Fruit fly (Drosophila melanogaster) whole organism, wandering third instar larva: ENCODE measurements around the gene CG18473.

Source experiments
- Abd-B ChIP-seq: fragments of >200 bp; optimal IDR thresholded peaks from 2 replicates; lab custom pipeline; 2017; ENCODE audit warnings: missing biosample characterization, missing genetic modification characterization
- CG32264 ChIP-seq: fragments of 200-800 bp; sonication (Bioruptor generic); optimal IDR thresholded peaks from 2 replicates; lab custom pipeline; 2016; ENCODE audit warnings: missing biosample characterization, missing genetic modification characterization
- CG9705 ChIP-seq: fragments of 200-800 bp; sonication (Bioruptor generic); optimal IDR thresholded peaks from 2 replicates; lab custom pipeline; 2018; ENCODE audit warnings: missing biosample characterization, mild to moderate bottlenecking, missing genetic modification characterization
- Dif ChIP-seq: fragments of 200-275, 200-300 bp; sonication (Bioruptor generic); optimal IDR thresholded peaks from 2 replicates; lab custom pipeline; 2018; ENCODE audit warnings: missing biosample characterization, missing genetic modification characterization; ENCODE audit not compliant: partially characterized antibody
- GATAd ChIP-seq: sonication (Bioruptor generic); optimal IDR thresholded peaks from 2 replicates; lab custom pipeline; 2016; ENCODE audit warnings: missing biosample characterization, missing genetic modification characterization
- HLH106 ChIP-seq: fragments of 200-800 bp; optimal IDR thresholded peaks from 3 replicates; lab custom pipeline; 2019; ENCODE audit warnings: missing biosample characterization, mild to moderate bottlenecking, missing genetic modification characterization, moderate library complexity
- Hr83 ChIP-seq: fragments of 200-300 bp; sonication (Bioruptor generic); optimal IDR thresholded peaks from 2 replicates; lab custom pipeline; 2016; ENCODE audit warnings: missing biosample characterization, mild to moderate bottlenecking, missing genetic modification characterization, moderate library complexity; ENCODE audit not compliant: poor library complexity, severe bottlenecking
- Myc ChIP-seq: fragments of >200 bp; optimal IDR thresholded peaks from 2 replicates; lab custom pipeline; 2017
- N ChIP-seq: fragments of >200 bp; optimal IDR thresholded peaks from 2 replicates; lab custom pipeline; 2018; ENCODE audit warnings: missing biosample characterization, missing external identifiers, missing genetic modification characterization
- dl ChIP-seq, 2 experiments: fragments of 175-275, 200-275 bp in 1 of 2; fragments of 200-275 bp in 1 of 2; sonication (Bioruptor generic); optimal IDR thresholded peaks; lab custom pipeline; 2018; ENCODE audit warnings: mild to moderate bottlenecking in 2 of 2, missing biosample characterization in 2 of 2, missing genetic modification characterization in 2 of 2, moderate library complexity in 2 of 2; ENCODE audit not compliant: partially characterized antibody in 2 of 2, insufficient read depth in 1 of 2
- dmrt93B ChIP-seq: fragments of 200-800 bp; sonication (Bioruptor generic); optimal IDR thresholded peaks from 2 replicates; lab custom pipeline; 2018; ENCODE audit warnings: missing biosample characterization, mild to moderate bottlenecking, missing genetic modification characterization
- dsf ChIP-seq: sonication (Bioruptor generic); optimal IDR thresholded peaks from 2 replicates; lab custom pipeline; 2016; ENCODE audit warnings: missing biosample characterization, missing genetic modification characterization, borderline replicate concordance
- foxo ChIP-seq, 2 experiments: fragments of 200-800 bp; sonication (Bioruptor generic); optimal IDR thresholded peaks; 2 replicates in 1 of 2; 3 replicates in 1 of 2; lab custom pipeline; 2016 to 2017; ENCODE audit warnings: missing biosample characterization in 2 of 2, missing genetic modification characterization in 2 of 2
- h ChIP-seq: fragments of 200-800 bp; sonication (Bioruptor generic); optimal IDR thresholded peaks from 3 replicates; lab custom pipeline; 2016; ENCODE audit warnings: missing biosample characterization, mild to moderate bottlenecking, missing genetic modification characterization
- jim ChIP-seq: fragments of 175-275, 200-325 bp; sonication (Bioruptor generic); optimal IDR thresholded peaks from 2 replicates; lab custom pipeline; 2016; ENCODE audit warnings: missing biosample characterization, mild to moderate bottlenecking, missing genetic modification characterization
- pan ChIP-seq: fragments of >200 bp; optimal IDR thresholded peaks from 2 replicates; lab custom pipeline; 2017
- usp ChIP-seq: fragments of >200 bp; optimal IDR thresholded peaks from 2 replicates; lab custom pipeline; 2017; ENCODE audit warnings: missing biosample characterization, missing genetic modification characterization
- woc ChIP-seq: sonication (Bioruptor generic); optimal IDR thresholded peaks from 2 replicates; lab custom pipeline; 2016; ENCODE audit warnings: missing biosample characterization, mild to moderate bottlenecking, missing genetic modification characterization

Gene CG18473

DNA sequence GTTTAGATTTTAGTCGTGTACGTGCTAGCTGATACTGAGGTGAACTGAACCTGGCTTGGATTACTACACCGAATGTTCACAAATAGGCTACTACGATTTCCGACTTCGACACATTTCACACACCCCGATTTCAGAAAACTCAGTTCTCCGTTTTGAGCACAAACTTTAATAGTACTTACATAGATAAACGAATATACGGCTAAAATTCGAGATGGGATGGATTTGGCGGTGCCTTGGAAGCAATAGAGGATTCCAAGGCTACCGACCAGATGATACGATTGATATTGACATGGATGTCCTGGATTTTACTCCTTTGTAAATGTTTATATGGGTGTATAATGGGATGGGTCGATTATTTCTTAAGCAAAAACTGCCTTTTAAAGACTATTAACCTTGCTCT is 47.1 kb downstream of the CG18473 start, which contains the start of gene betaTub85D:
Gene betaTub85D, minus strand, starts transcription at position 101 of the 400 bp plus-strand sequence.
- TF ChIP-seq CG9705 (no peak), foxo (GFP tag; optimal IDR thresholded peaks at IDR 0.05; lab: Kevin White, UChicago) (no peak), jim (GFP tag; lab: Kevin White, UChicago) (no peak), N (GFP tag; lab: Kevin White, UChicago) (no peak), Dif (GFP tag; lab: Kevin White, UChicago) (no peak), Abd-B (GFP tag; lab: Kevin White, UChicago) (no peak), pan (no peak), dl (GFP tag; optimal IDR thresholded peaks at IDR 0.05; lab: Kevin White, UChicago; ENCODE audit: insufficient read depth in 1 of 2, partially characterized antibody in 2 of 2) (no peak), CG32264 (no peak), Myc (lab: Kevin White, UChicago) (no peak), woc (GFP tag; lab: Kevin White, UChicago) (no peak), dsf (GFP tag; lab: Kevin White, UChicago) (no peak), GATAd (no peak), h (GFP tag; lab: Kevin White, UChicago) (no peak), dmrt93B (GFP tag; lab: Kevin White, UChicago) (no peak), HLH106 (no peak), usp (no peak)

DNA sequence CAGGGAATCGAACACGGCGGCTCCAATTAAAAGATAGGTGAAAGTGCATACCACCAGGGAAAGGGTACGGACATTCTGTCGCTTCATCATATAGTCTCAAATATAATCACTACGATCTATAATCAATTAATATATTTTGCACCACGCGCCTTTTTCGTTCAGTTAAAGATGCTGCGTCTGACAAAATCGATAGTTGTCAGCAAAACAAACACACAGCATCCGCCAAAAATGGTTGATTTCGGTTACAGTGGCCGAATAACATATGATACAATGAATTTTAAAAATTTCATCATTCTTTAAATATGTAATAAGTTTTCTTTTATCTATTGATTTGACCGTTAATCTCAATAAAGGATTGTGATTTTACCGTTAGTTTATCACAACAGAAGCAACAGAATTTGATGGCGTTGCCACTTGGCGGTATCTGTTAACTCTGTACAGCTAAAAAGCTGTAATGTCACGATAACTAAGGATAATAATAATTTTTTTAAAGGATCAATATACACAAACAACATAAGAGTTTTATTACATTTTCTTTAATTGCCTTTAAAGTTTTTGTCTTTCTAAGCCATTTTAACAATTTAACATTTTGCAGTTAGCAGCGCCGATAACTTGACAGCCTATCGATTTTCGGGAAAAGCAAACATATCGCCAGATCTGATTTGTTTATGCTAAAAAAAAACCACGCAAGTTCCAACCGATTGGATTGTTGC is 49.0 kb downstream of the CG18473 start, which contains the start of the genes Task7 and alpha-Man-IIa:
Gene Task7, minus strand, starts transcription at position 366 of the 713 bp plus-strand sequence.
Gene alpha-Man-IIa, plus strand, starts transcription at position 621 of the 713 bp plus-strand sequence.
- peak; percentile 35 for TF ChIP-seq Myc (lab: Kevin White, UChicago)
- TF ChIP-seq CG9705: no peak
- no peak for TF ChIP-seq Hr83 (GFP tag; lab: Kevin White, UChicago)
